Fruit fly (Drosophila melanogaster): ENCODE measurements around the gene trc.

Gene trc

DNA sequence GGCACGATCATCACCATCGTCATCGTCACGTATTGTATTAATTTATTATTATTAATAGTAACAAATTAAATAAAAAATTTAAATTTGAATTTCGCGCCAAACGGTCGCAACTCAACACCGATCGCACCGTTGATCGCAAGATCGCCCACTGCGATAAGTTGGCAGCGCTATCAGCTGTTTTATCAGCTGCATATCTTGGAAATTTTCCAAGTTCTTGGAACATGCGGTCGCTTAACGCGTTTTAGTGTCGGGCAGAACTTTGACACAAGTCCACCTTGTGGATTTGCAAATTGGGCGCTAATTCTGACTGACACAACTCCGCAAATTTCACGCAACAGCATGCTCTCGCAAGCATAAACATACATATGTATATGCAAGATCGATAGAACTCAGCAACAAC, 27.1 kb upstream of the trc start (continued):
- TF ChIP-seq Stat92E (GFP tag; optimal IDR thresholded peaks at IDR 0.05): peak in 1 of 3 experiments; percentile 98
- no peak for TF ChIP-seq btn (GFP tag; optimal IDR thresholded peaks at IDR 0.05)
- TF ChIP-seq CG18619 (GFP tag; optimal IDR thresholded peaks at IDR 0.05): no peak
- peak; percentile 21 for TF ChIP-seq CG6854 (GFP tag; optimal IDR thresholded peaks at IDR 0.05)
- peak; percentile 4 for TF ChIP-seq CG30020 (tag; optimal IDR thresholded peaks at IDR 0.05)
- TF ChIP-seq zen (tag; optimal IDR thresholded peaks at IDR 0.05): peak; percentile 37
- no peak for TF ChIP-seq CG8944 (GFP tag; optimal IDR thresholded peaks at IDR 0.05)
- no peak for TF ChIP-seq scrt (GFP tag; optimal IDR thresholded peaks at IDR 0.05)
- peak; percentile 76 for TF ChIP-seq MESR4 (GFP tag; optimal IDR thresholded peaks at IDR 0.05)
- no peak; the same call in 1 of the 2 replicates for TF ChIP-seq chm (GFP tag; IDR thresholded peaks at IDR 0.05)
- peak; percentile 27 for TF ChIP-seq CG3281 (GFP tag; optimal IDR thresholded peaks at IDR 0.05)
- no peak for TF ChIP-seq Neu2 (GFP tag; optimal IDR thresholded peaks at IDR 0.05; ENCODE audit: borderline replicate concordance)
- no peak for TF ChIP-seq Sry-δ (GFP tag; optimal IDR thresholded peaks at IDR 0.05)
- no peak for TF ChIP-seq CG1529 (GFP tag; optimal IDR thresholded peaks at IDR 0.05)
- TF ChIP-seq NK7.1 (GFP tag; optimal IDR thresholded peaks at IDR 0.05): no peak
- peak; percentile 11 for TF ChIP-seq gsb-n (tag; optimal IDR thresholded peaks at IDR 0.05)
- TF ChIP-seq Side (GFP tag; optimal IDR thresholded peaks at IDR 0.05): no peak
- TF ChIP-seq yki (optimal IDR thresholded peaks at IDR 0.05): no peak
- TF ChIP-seq CG8290 (GFP tag; optimal IDR thresholded peaks at IDR 0.05): peak; percentile 13
- TF ChIP-seq CG8290 (tag; optimal IDR thresholded peaks at IDR 0.05): no peak
- no peak for TF ChIP-seq nerfin-2 (GFP tag; IDR thresholded peaks at IDR 0.05; ENCODE audit: partially characterized antibody)
- no peak; the same call in 1 of the 2 replicates for TF ChIP-seq CG3847 (GFP tag; IDR thresholded peaks at IDR 0.05)
- TF ChIP-seq CG7839 (tag; optimal IDR thresholded peaks at IDR 0.05): no peak
- peak; percentile 54 for TF ChIP-seq CG17829 (tag; optimal IDR thresholded peaks at IDR 0.05)
- TF ChIP-seq onecut (GFP tag; IDR thresholded peaks at IDR 0.05): peak; percentile 52; the same call in 1 of the 2 replicates
- no peak for TF ChIP-seq CG4617 (GFP tag; optimal IDR thresholded peaks at IDR 0.05; ENCODE audit: borderline replicate concordance)
- no peak for TF ChIP-seq CG6813 (GFP tag; optimal IDR thresholded peaks at IDR 0.05)
- no peak for TF ChIP-seq Ptx1 (GFP tag; IDR thresholded peaks at IDR 0.05)
- no peak for TF ChIP-seq zfh1 (GFP tag; IDR thresholded peaks at IDR 0.05)
- peak; percentile 43; the same call in 1 of the 3 replicates for TF ChIP-seq CG6791 (GFP tag; IDR thresholded peaks at IDR 0.05; ENCODE audit: partially characterized antibody)
- no peak for TF ChIP-seq CG3163 (GFP tag; optimal IDR thresholded peaks at IDR 0.05)
- peak; percentile 34 for TF ChIP-seq CG2712 (tag; optimal IDR thresholded peaks at IDR 0.05)
- 0 out of 4 replicates have a peak, but pooled peaks have one; percentile 31 for TF ChIP-seq Dll (GFP tag; IDR thresholded peaks at IDR 0.05; ENCODE audit: partially characterized antibody)
- TF ChIP-seq Dip2 (GFP tag; IDR thresholded peaks at IDR 0.05): no peak
- TF ChIP-seq CG31224 (GFP tag; IDR thresholded peaks at IDR 0.05): no peak
- peak; percentile 56 for TF ChIP-seq HmgZ (tag; optimal IDR thresholded peaks at IDR 0.05)
- no peak for TF ChIP-seq pnt (GFP tag; optimal IDR thresholded peaks at IDR 0.05)
- no peak for TF ChIP-seq CG9817 (tag; optimal IDR thresholded peaks at IDR 0.05)
- TF ChIP-seq Hand (GFP tag; optimal IDR thresholded peaks at IDR 0.05): peak; percentile 47
- no peak for TF ChIP-seq ATbp (GFP tag; optimal IDR thresholded peaks at IDR 0.05)
- TF ChIP-seq CG11560 (tag; IDR thresholded peaks at IDR 0.05): no peak
- no peak for TF ChIP-seq eyg (GFP tag; optimal IDR thresholded peaks at IDR 0.05)
- TF ChIP-seq Trl (optimal IDR thresholded peaks at IDR 0.05): no peak
- TF ChIP-seq Trl (GFP tag; optimal IDR thresholded peaks at IDR 0.05): no peak
- no peak for TF ChIP-seq CG8765 (GFP tag; IDR thresholded peaks at IDR 0.05)
- peak; percentile 38 for TF ChIP-seq Fer1 (GFP tag; optimal IDR thresholded peaks at IDR 0.05)
- no peak for TF ChIP-seq usp (GFP tag; optimal IDR thresholded peaks at IDR 0.05)
- TF ChIP-seq Gug (GFP tag; IDR thresholded peaks at IDR 0.05): no peak
- no peak for TF ChIP-seq CG9609 (GFP tag; optimal IDR thresholded peaks at IDR 0.05)
- no peak for TF ChIP-seq ind (GFP tag; optimal IDR thresholded peaks at IDR 0.05)
- no peak for TF ChIP-seq Elba2 (GFP tag; optimal IDR thresholded peaks at IDR 0.05)
- TF ChIP-seq CG14965 (GFP tag; optimal IDR thresholded peaks at IDR 0.05; ENCODE audit: borderline replicate concordance): no peak
